Worm (Caenorhabditis elegans): ENCODE data around the gene F01G10.5.

DNA sequence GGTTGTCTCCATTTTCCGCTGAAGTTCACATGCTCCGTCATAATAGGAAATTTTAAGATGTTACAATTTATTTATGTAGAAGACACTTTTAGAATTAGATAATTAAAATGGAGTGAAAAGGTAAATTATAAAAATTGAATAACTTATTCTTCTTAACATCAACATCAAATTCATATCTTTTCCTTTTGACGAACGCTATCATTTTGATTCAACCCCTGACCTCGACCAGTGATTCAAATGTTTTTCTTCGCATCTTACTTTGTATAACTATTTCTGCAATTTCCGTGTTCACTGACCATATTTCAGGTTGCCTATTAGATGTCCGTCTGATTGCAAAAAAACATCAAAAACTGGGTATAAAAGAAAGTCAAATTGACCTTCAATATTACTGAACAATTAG is 46.1 kb upstream of the F01G10.5 start, which contains the start of gene Y43C5A.7:
- TF ChIP-seq lin-15B (tag; optimal IDR thresholded peaks at IDR 0.05) (no peak), aly-2 (tag; optimal IDR thresholded peaks at IDR 0.05) (no peak)

Data from whole organism, L1 larva.